Worm (Caenorhabditis elegans) whole organism, L3 larva: Measurements from ENCODE around the gene R160.3.

Experiments used
- ama-1 ChIP-seq: fragments of 150-350 bp; optimal IDR thresholded peaks from 2 replicates; lab custom pipeline; 2018
- ceh-82 ChIP-seq: fragments of 150-350 bp; optimal IDR thresholded peaks from 2 replicates; lab custom pipeline; 2014; ENCODE audit warnings: missing biosample characterization, missing genetic modification characterization
- fos-1 ChIP-seq: fragments of 150-350 bp; optimal IDR thresholded peaks from 2 replicates; lab custom pipeline; 2014; ENCODE audit warnings: missing biosample characterization, missing genetic modification characterization
- nhr-25 ChIP-seq: sonication (generic microtip); optimal IDR thresholded peaks from 2 replicates; lab custom pipeline; 2017; ENCODE audit warnings: missing biosample characterization, missing genetic modification characterization
- nhr-77 ChIP-seq: fragments of 150-350 bp; optimal IDR thresholded peaks from 2 replicates; lab custom pipeline; 2014; ENCODE audit warnings: missing biosample characterization, missing genetic modification characterization
- snpc-4 ChIP-seq: fragments of 150-350 bp; optimal IDR thresholded peaks from 2 replicates; lab custom pipeline; 2014; ENCODE audit warnings: missing biosample characterization, missing genetic modification characterization

ce11 chrX:4409591-4410279 is 43.6 kb upstream of the R160.3 start:
- TF ChIP-seq nhr-77 = no peak
- no peak for TF ChIP-seq ceh-82 (tag; lab: Kevin White, UChicago)
- no peak for TF ChIP-seq fos-1 (tag; lab: Kevin White, UChicago)
- no peak for TF ChIP-seq snpc-4 (tag; lab: Kevin White, UChicago)
- no peak for TF ChIP-seq ama-1
- TF ChIP-seq nhr-25 (tag; lab: Kevin White, UChicago) = no peak
